Fruit fly (Drosophila melanogaster) whole organism: Measurements from ENCODE around the gene Gld2.

Source experiments
- CG8478 ChIP-seq: fragments of >200 bp; optimal IDR thresholded peaks from 2 replicates; lab custom pipeline; 2018; ENCODE audit warnings: inconsistent platforms
- Dll ChIP-seq: fragments of >200 bp; optimal IDR thresholded peaks from 2 replicates; lab custom pipeline; 2017
- EcR ChIP-seq, 2 experiments: fragments of >200 bp; optimal IDR thresholded peaks; 2 replicates each; lab custom pipeline; 2017; ENCODE audit warnings: missing biosample characterization in 2 of 2, missing genetic modification characterization in 2 of 2, missing genetic modification reagents in 2 of 2
- pan ChIP-seq: fragments of >200 bp; optimal IDR thresholded peaks from 2 replicates; lab custom pipeline; 2017
- psq ChIP-seq: fragments of >200 bp; optimal IDR thresholded peaks from 2 replicates; lab custom pipeline; 2017
- usp ChIP-seq: fragments of >200 bp; optimal IDR thresholded peaks from 2 replicates; lab custom pipeline; 2017; ENCODE audit warnings: missing biosample characterization, missing genetic modification characterization, mixed read lengths

The Gld2 gene

dm6 chr3R:22211524-22211923 is at the start of gene Gld2:
Gene Gld2, plus strand, starts transcription at chr3R:22211824.
- TF ChIP-seq CG8478 (lab: Kevin White, UChicago) (no peak), psq (lab: Kevin White, UChicago) (no peak), usp (GFP tag; lab: Kevin White, UChicago) (no peak), pan (lab: Kevin White, UChicago) (no peak), Dll (lab: Kevin White, UChicago) (no peak), EcR (GFP tag; optimal IDR thresholded peaks at IDR 0.05; lab: Kevin White, UChicago) (no peak)

dm6 chr3R:22163258-22163805 is 48.3 kb upstream of the Gld2 start:
- no peak for TF ChIP-seq psq (lab: Kevin White, UChicago)
- TF ChIP-seq pan (lab: Kevin White, UChicago) = no peak
- no peak for TF ChIP-seq Dll (lab: Kevin White, UChicago)
- TF ChIP-seq EcR (GFP tag; optimal IDR thresholded peaks at IDR 0.05; lab: Kevin White, UChicago) = no peak
- no peak for TF ChIP-seq usp (GFP tag; lab: Kevin White, UChicago)
- no peak for TF ChIP-seq CG8478 (lab: Kevin White, UChicago)

- TF ChIP-seq usp (GFP tag; lab: Kevin White, UChicago) (no peak), EcR (GFP tag; optimal IDR thresholded peaks at IDR 0.05; lab: Kevin White, UChicago) (no peak), psq (lab: Kevin White, UChicago) (no peak), CG8478 (lab: Kevin White, UChicago) (no peak), Dll (lab: Kevin White, UChicago) (no peak), pan (lab: Kevin White, UChicago) (no peak)
These were observed 40.0 kb upstream of the Gld2 start for dm6 chr3R:22171576-22171975.

- TF ChIP-seq EcR (GFP tag; optimal IDR thresholded peaks at IDR 0.05; lab: Kevin White, UChicago) (no peak), usp (GFP tag; lab: Kevin White, UChicago) (no peak), pan (lab: Kevin White, UChicago) (no peak), CG8478 (lab: Kevin White, UChicago) (no peak), Dll (lab: Kevin White, UChicago) (no peak), psq (lab: Kevin White, UChicago) (no peak)
These were observed 38.9 kb upstream of the Gld2 start for dm6 chr3R:22172454-22173413.

- TF ChIP-seq Dll (lab: Kevin White, UChicago) (no peak), EcR (GFP tag; optimal IDR thresholded peaks at IDR 0.05; lab: Kevin White, UChicago) (no peak), usp (GFP tag; lab: Kevin White, UChicago) (no peak), CG8478 (lab: Kevin White, UChicago) (no peak), pan (lab: Kevin White, UChicago) (no peak), psq (lab: Kevin White, UChicago) (no peak)
These were observed 35.9 kb upstream of the Gld2 start for dm6 chr3R:22175745-22176144.

- TF ChIP-seq psq (lab: Kevin White, UChicago) (no peak), usp (GFP tag; lab: Kevin White, UChicago) (no peak), pan (lab: Kevin White, UChicago) (no peak), EcR (GFP tag; optimal IDR thresholded peaks at IDR 0.05; lab: Kevin White, UChicago) (no peak), Dll (lab: Kevin White, UChicago) (no peak), CG8478 (lab: Kevin White, UChicago) (no peak)
These were observed 29.4 kb upstream of the Gld2 start for dm6 chr3R:22182274-22182673.

- no peak for TF ChIP-seq Dll (lab: Kevin White, UChicago)
- no peak for TF ChIP-seq EcR (GFP tag; optimal IDR thresholded peaks at IDR 0.05; lab: Kevin White, UChicago)
- no peak for TF ChIP-seq psq (lab: Kevin White, UChicago)
- no peak for TF ChIP-seq CG8478 (lab: Kevin White, UChicago)
- TF ChIP-seq pan (lab: Kevin White, UChicago) = no peak
- no peak for TF ChIP-seq usp (GFP tag; lab: Kevin White, UChicago)
These were observed 28.7 kb upstream of the Gld2 start for dm6 chr3R:22182939-22183338.

- TF ChIP-seq EcR (GFP tag; optimal IDR thresholded peaks at IDR 0.05; lab: Kevin White, UChicago) (no peak), CG8478 (lab: Kevin White, UChicago) (no peak), pan (lab: Kevin White, UChicago) (no peak), usp (GFP tag; lab: Kevin White, UChicago) (no peak), Dll (lab: Kevin White, UChicago) (no peak), psq (lab: Kevin White, UChicago) (no peak)
These were observed 27.5 kb upstream of the Gld2 start for dm6 chr3R:22184077-22184476.

- TF ChIP-seq psq (lab: Kevin White, UChicago) (no peak), usp (GFP tag; lab: Kevin White, UChicago) (no peak), pan (lab: Kevin White, UChicago) (no peak), EcR (GFP tag; optimal IDR thresholded peaks at IDR 0.05; lab: Kevin White, UChicago) (no peak), CG8478 (lab: Kevin White, UChicago) (no peak), Dll (lab: Kevin White, UChicago) (no peak)
These were observed 25.9 kb upstream of the Gld2 start for dm6 chr3R:22185676-22186075.

- TF ChIP-seq CG8478 (lab: Kevin White, UChicago) = no peak
- no peak for TF ChIP-seq pan (lab: Kevin White, UChicago)
- no peak for TF ChIP-seq Dll (lab: Kevin White, UChicago)
- no peak for TF ChIP-seq EcR (GFP tag; optimal IDR thresholded peaks at IDR 0.05; lab: Kevin White, UChicago)
- no peak for TF ChIP-seq usp (GFP tag; lab: Kevin White, UChicago)
- TF ChIP-seq psq (lab: Kevin White, UChicago) = no peak
These were observed 23.8 kb upstream of the Gld2 start for dm6 chr3R:22187852-22188251.

- no peak for TF ChIP-seq usp (GFP tag; lab: Kevin White, UChicago)
- TF ChIP-seq Dll (lab: Kevin White, UChicago) = no peak
- TF ChIP-seq CG8478 (lab: Kevin White, UChicago) = no peak
- no peak for TF ChIP-seq psq (lab: Kevin White, UChicago)
- TF ChIP-seq EcR (GFP tag; optimal IDR thresholded peaks at IDR 0.05; lab: Kevin White, UChicago) = no peak
- TF ChIP-seq pan (lab: Kevin White, UChicago) = no peak
These were observed 18.1 kb upstream of the Gld2 start for dm6 chr3R:22193517-22193916.
